Worm (Caenorhabditis elegans) whole organism, L1 larva: ENCODE results near the gene enol-1.

Source experiments
- C16A3.4 ChIP-seq: fragments of 150-350 bp; optimal IDR thresholded peaks from 2 replicates; lab custom pipeline; 2014; ENCODE audit warnings: missing biosample characterization, missing genetic modification characterization
- efl-1 ChIP-seq, 4 experiments: fragments of 150-350 bp; optimal IDR thresholded peaks in 3 of 4; peaks in 1 of 4; 1 replicate in 1 of 4; 2 replicates in 3 of 4; lab custom pipeline; 2014; ENCODE audit warnings: missing biosample characterization in 2 of 4, missing genetic modification characterization in 2 of 4, missing genetic modification reagents in 2 of 4
- elt-2 ChIP-seq: sonication (generic microtip); optimal IDR thresholded peaks from 2 replicates; lab custom pipeline; 2016; ENCODE audit warnings: missing genetic modification characterization, mild to moderate bottlenecking, inconsistent platforms, missing compliant biosample characterization, missing genetic modification reagents
- fkh-10 ChIP-seq: sonication (generic microtip); optimal IDR thresholded peaks from 2 replicates; lab custom pipeline; 2017; ENCODE audit warnings: missing biosample characterization, missing genetic modification reagents, missing genetic modification characterization
- fos-1 ChIP-seq: fragments of 150-350 bp; optimal IDR thresholded peaks from 2 replicates; lab custom pipeline; 2014; ENCODE audit warnings: missing biosample characterization, missing genetic modification characterization
- lin-13 ChIP-seq: fragments of 150-350 bp; optimal IDR thresholded peaks from 2 replicates; lab custom pipeline; 2014; ENCODE audit warnings: missing biosample characterization, missing genetic modification reagents, missing genetic modification characterization

ce11 chrII:8956896-8957295, 26.1 kb downstream of the enol-1 start:
- TF ChIP-seq fos-1 (tag; lab: Kevin White, UChicago) (no peak), fkh-10 (no peak), efl-1 (optimal IDR thresholded peaks at IDR 0.05; lab: Kevin White, UChicago) (no peak), efl-1 (GFP tag; optimal IDR thresholded peaks at IDR 0.05 in 1 of 2; lab: Kevin White, UChicago) (no peak), lin-13 (GFP tag; lab: Kevin White, UChicago) (no peak), C16A3.4 (tag; lab: Kevin White, UChicago) (no peak), elt-2 (no peak)
